Worm (Caenorhabditis elegans): Measurements from ENCODE around the gene D1086.6.

Gene D1086.6

DNA sequence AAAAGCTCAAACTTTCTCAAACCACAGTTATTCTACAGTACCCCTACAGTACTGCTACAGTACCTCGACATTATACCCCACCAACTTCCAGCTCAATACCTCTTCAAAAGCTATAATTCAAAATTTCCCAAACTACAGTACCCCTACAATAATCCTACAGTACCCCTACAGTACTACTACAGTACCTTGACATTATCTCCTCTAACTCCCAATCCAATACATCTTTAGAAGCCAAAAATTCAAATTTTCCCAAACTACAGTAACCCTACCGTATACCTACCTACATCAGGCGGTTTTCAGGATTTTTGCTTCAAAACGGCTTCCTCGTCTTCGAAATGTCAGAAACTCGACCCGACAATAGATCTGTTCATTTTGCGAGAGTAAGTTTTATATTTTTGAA is 22.1 kb upstream of the D1086.6 start, which contains the start of gene F58D12.3:
TSS of gene F58D12.3 (plus strand) at position 301 of the 400 bp plus-strand sequence.
- TF ChIP-seq ces-1 (GFP tag; optimal IDR thresholded peaks at IDR 0.05), result no peak
- TF ChIP-seq drap-1 (GFP tag; optimal IDR thresholded peaks at IDR 0.05), result no peak
- no peak for TF ChIP-seq unc-62 (GFP tag; optimal IDR thresholded peaks at IDR 0.05)
- TF ChIP-seq nhr-28 (tag; optimal IDR thresholded peaks at IDR 0.05), result no peak
- no peak for TF ChIP-seq unc-120 (tag; optimal IDR thresholded peaks at IDR 0.05; ENCODE audit: poor library complexity, severe bottlenecking)
- no peak for TF ChIP-seq ceh-83 (GFP tag; optimal IDR thresholded peaks at IDR 0.05)
- no peak for TF ChIP-seq sem-2 (GFP tag; optimal IDR thresholded peaks at IDR 0.05)
- TF ChIP-seq ceh-39 (tag; optimal IDR thresholded peaks at IDR 0.05), result no peak
- TF ChIP-seq cnd-1 (tag; optimal IDR thresholded peaks at IDR 0.05), result no peak

DNA sequence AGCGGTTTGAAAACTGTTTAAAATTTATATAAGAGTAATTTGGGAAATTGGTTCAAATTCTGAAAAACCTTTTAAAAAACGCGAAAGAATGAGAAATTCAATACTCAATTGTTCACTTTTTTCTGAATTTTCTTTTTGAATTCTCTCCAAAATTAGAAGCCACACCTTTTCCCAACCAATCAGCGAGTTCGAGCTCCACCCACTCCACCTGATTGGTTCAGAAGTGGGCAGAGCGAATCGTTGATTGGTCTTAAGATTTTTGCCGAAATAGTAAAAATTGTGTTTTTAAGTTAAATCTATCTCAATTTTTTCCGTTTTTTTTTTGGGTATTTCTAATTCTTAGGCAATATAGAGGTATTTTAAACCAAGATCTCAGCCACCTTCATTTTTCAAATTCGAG is 15.6 kb upstream of the D1086.6 start:
- no peak for TF ChIP-seq snpc-4 (tag; optimal IDR thresholded peaks at IDR 0.05)
- no peak for TF ChIP-seq flh-1 (GFP tag; optimal IDR thresholded peaks at IDR 0.05)
- TF ChIP-seq nhr-12 (tag; optimal IDR thresholded peaks at IDR 0.05), result no peak

DNA sequence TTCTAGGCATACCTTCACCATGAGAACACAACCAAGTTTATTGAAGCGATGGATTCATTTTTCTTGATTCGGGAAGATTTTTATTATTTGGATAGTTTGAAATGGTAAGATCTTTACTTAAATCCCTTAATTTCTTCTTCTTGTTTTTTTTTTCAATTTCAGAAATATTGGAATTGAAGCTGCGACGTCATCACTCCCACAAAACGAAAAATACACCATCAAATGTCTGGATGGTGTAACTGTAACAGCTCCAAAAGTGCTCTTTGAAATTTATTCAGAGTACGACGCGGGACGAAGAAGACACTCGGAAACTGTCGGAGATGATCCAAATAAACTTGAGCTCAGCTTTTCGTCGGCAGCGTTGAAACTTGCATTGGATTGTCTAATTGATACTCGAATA is 15.2 kb upstream of the D1086.6 start, which contains the start of gene D1086.21:
TSS of gene D1086.21 (plus strand) at position 301 of the 400 bp plus-strand sequence.
- TF ChIP-seq cnd-1 (tag; optimal IDR thresholded peaks at IDR 0.05) (no peak), lin-13 (tag; optimal IDR thresholded peaks at IDR 0.05) (no peak)

DNA sequence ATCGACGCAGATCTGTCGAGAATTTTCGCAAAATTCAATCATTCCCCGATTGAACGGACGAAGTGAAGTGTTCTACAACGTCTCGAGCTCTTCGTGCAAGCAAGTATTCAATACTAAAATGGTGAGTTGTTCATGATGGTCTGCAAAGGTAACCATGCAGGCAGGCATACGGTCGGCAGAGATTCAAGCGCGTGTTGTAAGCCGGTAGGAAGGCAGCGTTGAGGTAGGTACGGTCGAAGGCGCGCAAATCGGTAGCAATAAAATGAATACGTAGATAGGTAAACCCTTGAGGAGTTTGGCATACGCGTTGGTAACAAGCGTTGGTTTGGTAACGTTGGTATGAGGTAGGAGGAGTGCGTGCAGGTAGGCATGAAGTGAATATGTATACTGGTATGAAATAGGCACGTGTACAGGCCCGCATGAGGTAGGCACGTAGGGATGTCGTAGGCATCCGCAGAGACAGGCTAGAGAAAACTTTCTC is 11.7 kb upstream of the D1086.6 start, which contains the start of gene D1086.17:
TSS of gene D1086.17 (plus strand) at position 51 of the 481 bp plus-strand sequence.
- no peak for TF ChIP-seq nhr-2 (tag; optimal IDR thresholded peaks at IDR 0.05)
- no peak for TF ChIP-seq snpc-4 (tag; optimal IDR thresholded peaks at IDR 0.05)
- TF ChIP-seq bed-3 (GFP tag; optimal IDR thresholded peaks at IDR 0.05), result no peak
- no peak for TF ChIP-seq ceh-83 (GFP tag; optimal IDR thresholded peaks at IDR 0.05)
- no peak for TF ChIP-seq unc-62 (GFP tag; optimal IDR thresholded peaks at IDR 0.05)
- no peak for TF ChIP-seq nhr-76 (tag; optimal IDR thresholded peaks at IDR 0.05)
- TF ChIP-seq sptf-1 (tag; optimal IDR thresholded peaks at IDR 0.05), result no peak
- no peak for TF ChIP-seq sem-2 (GFP tag; optimal IDR thresholded peaks at IDR 0.05)
- TF ChIP-seq mep-1 (tag; optimal IDR thresholded peaks at IDR 0.05), result no peak
- no peak for TF ChIP-seq blmp-1 (tag; optimal IDR thresholded peaks at IDR 0.05)
- no peak for TF ChIP-seq unc-39 (tag; optimal IDR thresholded peaks at IDR 0.05)
- no peak for TF ChIP-seq ceh-43 (GFP tag; optimal IDR thresholded peaks at IDR 0.05)
- no peak for TF ChIP-seq tbx-8 (GFP tag; optimal IDR thresholded peaks at IDR 0.05)
- TF ChIP-seq lsy-2 (tag; optimal IDR thresholded peaks at IDR 0.05), result no peak
- TF ChIP-seq ztf-11 (tag; optimal IDR thresholded peaks at IDR 0.05), result no peak

DNA sequence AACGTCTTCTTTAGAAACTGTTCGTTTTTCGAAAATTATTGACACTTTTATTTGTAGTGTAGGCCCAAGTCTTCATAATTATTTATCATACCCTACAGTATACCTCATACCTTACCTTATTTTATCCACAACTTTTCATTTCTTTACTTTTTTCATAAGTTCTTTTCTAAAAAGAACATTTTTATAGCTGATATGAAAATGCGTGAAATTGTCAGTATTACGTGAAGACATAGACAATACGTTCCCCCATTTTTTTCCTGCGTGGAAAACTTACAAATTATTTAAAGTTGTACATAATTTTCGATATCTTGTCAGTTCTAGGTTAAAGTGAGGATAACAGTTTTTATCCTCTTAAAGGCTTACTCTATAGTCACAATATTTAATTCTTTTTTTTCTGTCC is 9.7 kb upstream of the D1086.6 start:
- TF ChIP-seq pha-4 (tag; optimal IDR thresholded peaks at IDR 0.05) (no peak), drap-1 (GFP tag; optimal IDR thresholded peaks at IDR 0.05) (no peak), nhr-2 (tag; optimal IDR thresholded peaks at IDR 0.05) (no peak), unc-120 (tag; optimal IDR thresholded peaks at IDR 0.05; ENCODE audit: poor library complexity, severe bottlenecking) (no peak), ces-1 (GFP tag; optimal IDR thresholded peaks at IDR 0.05) (no peak), nhr-76 (tag; optimal IDR thresholded peaks at IDR 0.05) (no peak), hlh-1 (tag; optimal IDR thresholded peaks at IDR 0.05) (no peak), nhr-237 (tag; optimal IDR thresholded peaks at IDR 0.05) (no peak), ztf-11 (tag; optimal IDR thresholded peaks at IDR 0.05) (no peak), ceh-39 (tag; optimal IDR thresholded peaks at IDR 0.05) (no peak), unc-39 (tag; optimal IDR thresholded peaks at IDR 0.05) (no peak), elt-3 (tag; optimal IDR thresholded peaks at IDR 0.05) (no peak), snpc-4 (tag; optimal IDR thresholded peaks at IDR 0.05) (no peak), cnd-1 (tag; optimal IDR thresholded peaks at IDR 0.05) (no peak)

DNA sequence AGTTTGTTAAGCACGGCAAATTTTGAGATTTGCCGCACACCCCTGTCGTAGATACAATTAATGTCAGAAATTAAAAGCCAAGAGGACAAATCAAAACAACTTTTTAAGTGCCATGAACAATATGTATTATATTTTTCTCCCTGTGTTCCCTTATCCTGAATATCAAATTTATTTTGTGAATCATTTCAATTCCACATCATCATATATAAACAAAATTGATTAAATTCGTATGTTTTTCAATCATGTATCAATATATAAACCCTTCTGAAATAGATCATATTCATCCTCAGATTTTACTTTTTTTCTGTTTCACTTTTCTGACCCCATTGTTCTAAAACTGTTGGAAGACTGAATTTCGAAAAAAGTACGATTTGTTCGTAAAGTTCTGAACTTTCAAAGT is 5.4 kb upstream of the D1086.6 start, which contains the start of gene D1086.11:
TSS of gene D1086.11 (plus strand) at position 301 of the 400 bp plus-strand sequence.
- TF ChIP-seq lin-13 (tag; optimal IDR thresholded peaks at IDR 0.05), result no peak
- TF ChIP-seq ceh-83 (GFP tag; optimal IDR thresholded peaks at IDR 0.05), result no peak
- TF ChIP-seq sptf-1 (tag; optimal IDR thresholded peaks at IDR 0.05), result no peak
- TF ChIP-seq drap-1 (GFP tag; optimal IDR thresholded peaks at IDR 0.05), result no peak
- TF ChIP-seq blmp-1 (tag; optimal IDR thresholded peaks at IDR 0.05), result no peak
- TF ChIP-seq mls-2 (tag; optimal IDR thresholded peaks at IDR 0.05), result no peak
- no peak for TF ChIP-seq nhr-2 (tag; optimal IDR thresholded peaks at IDR 0.05)
